Fruit fly (Drosophila melanogaster): ENCODE results near the gene Ype.

Ype gene

DNA sequence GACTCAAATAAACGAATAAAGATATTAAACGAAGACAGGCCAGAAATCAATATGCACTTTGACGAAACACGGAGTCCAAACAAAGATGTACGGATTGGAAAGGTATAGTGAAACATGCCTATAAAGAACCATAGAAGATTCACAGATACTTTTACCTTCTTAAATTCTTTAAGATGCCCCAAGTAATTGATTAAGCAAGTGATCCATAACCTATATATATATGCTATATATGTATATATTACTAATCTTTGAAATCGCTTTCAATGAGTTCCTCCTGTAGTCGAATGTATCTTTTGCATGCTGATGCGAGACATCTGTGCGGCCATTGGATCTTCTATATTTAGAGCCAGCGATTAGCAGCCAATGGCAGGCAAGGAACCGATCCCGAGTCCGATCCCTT lies 19.1 kb downstream of the Ype start, which contains the start of gene dmrt11E (continued):
- no peak for TF ChIP-seq peb (GFP tag; IDR thresholded peaks at IDR 0.05)
- no peak for TF ChIP-seq CG15073 (GFP tag; optimal IDR thresholded peaks at IDR 0.05)
- no peak for TF ChIP-seq Dbx (GFP tag; IDR thresholded peaks at IDR 0.05)
- TF ChIP-seq vvl (GFP tag; IDR thresholded peaks at IDR 0.05), result peak; percentile 88
- no peak for TF ChIP-seq fru (optimal IDR thresholded peaks at IDR 0.05)
- TF ChIP-seq CG3838 (GFP tag; optimal IDR thresholded peaks at IDR 0.05), result no peak
- TF ChIP-seq CG3726 (GFP tag; IDR thresholded peaks at IDR 0.05), result no peak
- TF ChIP-seq HLH4C (GFP tag; IDR thresholded peaks at IDR 0.05; ENCODE audit: partially characterized antibody), result no peak
- TF ChIP-seq Oli (tag; optimal IDR thresholded peaks at IDR 0.05), result peak; percentile 60
- TF ChIP-seq knrl (GFP tag; IDR thresholded peaks at IDR 0.05; ENCODE audit: partially characterized antibody), result no peak
- TF ChIP-seq exex (tag; optimal IDR thresholded peaks at IDR 0.05), result no peak
- no peak for TF ChIP-seq Oaz (GFP tag; IDR thresholded peaks at IDR 0.05)
- TF ChIP-seq CG17385 (GFP tag; optimal IDR thresholded peaks at IDR 0.05), result peak; percentile 43
- no peak for TF ChIP-seq bbx (GFP tag; IDR thresholded peaks at IDR 0.05; ENCODE audit: partially characterized antibody)
- no peak for TF ChIP-seq gcm2 (GFP tag; optimal IDR thresholded peaks at IDR 0.05)
- no peak for TF ChIP-seq CG12236 (GFP tag; optimal IDR thresholded peaks at IDR 0.05)
- peak; percentile 25 for TF ChIP-seq Med (GFP tag)
- TF ChIP-seq Trl (optimal IDR thresholded peaks at IDR 0.05), result no peak
- no peak for TF ChIP-seq Trl (GFP tag; optimal IDR thresholded peaks at IDR 0.05)
- TF ChIP-seq CG34422 (GFP tag; IDR thresholded peaks at IDR 0.05), result peak; percentile 32; the same call in 2 of the 3 replicates
- no peak for TF ChIP-seq emc (GFP tag; optimal IDR thresholded peaks at IDR 0.05)
- no peak for TF ChIP-seq CG6175 (GFP tag; IDR thresholded peaks at IDR 0.05)
- no peak for TF ChIP-seq klu (GFP tag; IDR thresholded peaks at IDR 0.05)
- TF ChIP-seq CG11723 (GFP tag; optimal IDR thresholded peaks at IDR 0.05), result peak; percentile 30
- no peak for TF ChIP-seq Max (GFP tag; optimal IDR thresholded peaks at IDR 0.05)
- peak; percentile 9 for TF ChIP-seq CG12155 (GFP tag; optimal IDR thresholded peaks at IDR 0.05)
- peak; percentile 63 for TF ChIP-seq tgo (GFP tag; IDR thresholded peaks at IDR 0.05)
- no peak for TF ChIP-seq CG2116 (GFP tag; optimal IDR thresholded peaks at IDR 0.05)
- no peak for TF ChIP-seq maf-S (GFP tag; optimal IDR thresholded peaks at IDR 0.05)
- TF ChIP-seq cad (GFP tag; optimal IDR thresholded peaks at IDR 0.05), result no peak
- TF ChIP-seq CG11560 (tag; IDR thresholded peaks at IDR 0.05), result no peak
- no peak for TF ChIP-seq zen2 (GFP tag; IDR thresholded peaks at IDR 0.05; ENCODE audit: partially characterized antibody)
- no peak for TF ChIP-seq Mad (GFP tag; optimal IDR thresholded peaks at IDR 0.05)
- peak; percentile 60 for TF ChIP-seq CG14667 (GFP tag; IDR thresholded peaks at IDR 0.05)
- peak; percentile 49; the same call in 1 of the 2 replicates for TF ChIP-seq ranshi (GFP tag; IDR thresholded peaks at IDR 0.05)
- no peak for TF ChIP-seq D (optimal IDR thresholded peaks at IDR 0.05)
- peak; percentile 64 for TF ChIP-seq D (GFP tag; optimal IDR thresholded peaks at IDR 0.05)
- 0 out of 2 replicates have a peak, but pooled peaks have one; percentile 17 for TF ChIP-seq onecut (GFP tag; IDR thresholded peaks at IDR 0.05)
- TF ChIP-seq Hr39 (optimal IDR thresholded peaks at IDR 0.05), result no peak
- TF ChIP-seq CG17186 (GFP tag; optimal IDR thresholded peaks at IDR 0.05), result no peak
- peak; percentile 68 for TF ChIP-seq CG11504 (tag; optimal IDR thresholded peaks at IDR 0.05)
- no peak for TF ChIP-seq Hand (GFP tag; optimal IDR thresholded peaks at IDR 0.05)
- no peak for TF ChIP-seq Ravus (GFP tag; IDR thresholded peaks at IDR 0.05)
- TF ChIP-seq psq (GFP tag; optimal IDR thresholded peaks at IDR 0.05), result no peak
- no peak for TF ChIP-seq da (GFP tag; optimal IDR thresholded peaks at IDR 0.05)
- no peak for TF ChIP-seq shn (GFP tag; optimal IDR thresholded peaks at IDR 0.05)
- no peak for TF ChIP-seq Neu2 (GFP tag; optimal IDR thresholded peaks at IDR 0.05; ENCODE audit: borderline replicate concordance)
- TF ChIP-seq lmd (GFP tag; IDR thresholded peaks at IDR 0.05), result peak; percentile 48
- no peak for TF ChIP-seq CG15011 (GFP tag; optimal IDR thresholded peaks at IDR 0.05)
- peak; percentile 18 for TF ChIP-seq CG13775 (GFP tag; optimal IDR thresholded peaks at IDR 0.05)
- TF ChIP-seq CG10654 (GFP tag; optimal IDR thresholded peaks at IDR 0.05), result peak; percentile 45
- TF ChIP-seq ems (GFP tag; optimal IDR thresholded peaks at IDR 0.05), result no peak
- TF ChIP-seq E2f1 (GFP tag; IDR thresholded peaks at IDR 0.05), result peak; percentile 61
- no peak for TF ChIP-seq Kr (GFP tag; optimal IDR thresholded peaks at IDR 0.05)
